Worm (Caenorhabditis elegans): ENCODE measurements around the gene gldi-3.
A peak's percentile ranks its signal among the peaks of the same experiment; 100 is the strongest.

- TF ChIP-seq nhr-76 (tag; optimal IDR thresholded peaks at IDR 0.05) = no peak
- no peak for TF ChIP-seq lsy-2 (tag; optimal IDR thresholded peaks at IDR 0.05)
- peak in 1 of 2 experiments; percentile 35 for TF ChIP-seq unc-62 (GFP tag; optimal IDR thresholded peaks at IDR 0.05 in 1 of 2)
- TF ChIP-seq unc-62 (tag; optimal IDR thresholded peaks at IDR 0.05) = no peak
- TF ChIP-seq mdt-29 (GFP tag; IDR thresholded peaks at IDR 0.05) = no peak
- no peak for TF ChIP-seq nhr-11 (tag; optimal IDR thresholded peaks at IDR 0.05)
- no peak for TF ChIP-seq tra-1 (GFP tag; IDR thresholded peaks at IDR 0.05)
These were observed 48.7 kb downstream of the gldi-3 start, which contains the start of gene gst-13 for ce11 chrII:9231240-9231639.

All from whole organism, L4 larva.